Fruit fly (Drosophila melanogaster) whole organism, embryonic: ENCODE measurements around the gene CG33288.
A peak's percentile ranks its signal among the peaks of the same experiment; 100 is the strongest.

ENCODE experiments used
- CG10565 ChIP-seq: fragments of 200-800 bp; sonication (Bioruptor generic); optimal IDR thresholded peaks from 3 replicates; lab custom pipeline; 2016; ENCODE audit warnings: missing biosample characterization, mild to moderate bottlenecking, missing genetic modification characterization
- CG10979 ChIP-seq: fragments of 200-800 bp; sonication (Bioruptor generic); optimal IDR thresholded peaks from 2 replicates; lab custom pipeline; 2018; ENCODE audit warnings: missing biosample characterization, mild to moderate bottlenecking, missing genetic modification characterization, moderate library complexity
- CG11093 ChIP-seq: fragments of 200-800 bp; sonication (Bioruptor generic); IDR thresholded peaks from 3 replicates; pipeline ENCODE4 v1.3.6; 2022; ENCODE audit warnings: missing biosample characterization, missing genetic modification characterization
- CG11504 ChIP-seq: fragments of 200-800 bp; sonication (Bioruptor generic); optimal IDR thresholded peaks from 3 replicates; lab custom pipeline; 2019; ENCODE audit warnings: missing biosample characterization, mild to moderate bottlenecking, missing genetic modification characterization, moderate library complexity
- CG14860 ChIP-seq: fragments of 200-800 bp; sonication (Bioruptor generic); IDR thresholded peaks from 3 replicates; pipeline ENCODE4 v1.3.6; 2022; ENCODE audit warnings: missing biosample characterization, missing genetic modification characterization; ENCODE audit not compliant: partially characterized antibody
- CG1529 ChIP-seq: fragments of 200-800 bp; sonication (Bioruptor generic); optimal IDR thresholded peaks from 3 replicates; lab custom pipeline; 2018; ENCODE audit warnings: missing biosample characterization, missing genetic modification characterization
- CG15479 ChIP-seq: fragments of 200-800 bp; sonication (Bioruptor generic); optimal IDR thresholded peaks from 3 replicates; lab custom pipeline; 2019; ENCODE audit warnings: missing biosample characterization, mild to moderate bottlenecking, missing genetic modification characterization, moderate library complexity
- CG15514 ChIP-seq: fragments of 200-800 bp; sonication (Bioruptor generic); optimal IDR thresholded peaks from 3 replicates; lab custom pipeline; 2017; ENCODE audit warnings: missing biosample characterization, missing genetic modification characterization, mild to moderate bottlenecking, moderate library complexity, missing genetic modification reagents
- CG16779 ChIP-seq: fragments of 200-800 bp; sonication (Bioruptor generic); IDR thresholded peaks from 2 replicates; pipeline ENCODE4 v1.3.6; 2022; ENCODE audit warnings: missing biosample characterization, missing genetic modification characterization
- CG17385 ChIP-seq: fragments of 200-800 bp; sonication (Bioruptor generic); optimal IDR thresholded peaks from 3 replicates; lab custom pipeline; 2018; ENCODE audit warnings: missing biosample characterization, mild to moderate bottlenecking, missing genetic modification characterization
- CG18619 ChIP-seq: fragments of 200-800 bp; sonication (Bioruptor generic); optimal IDR thresholded peaks from 3 replicates; lab custom pipeline; 2017; ENCODE audit warnings: missing biosample characterization, mild to moderate bottlenecking, missing genetic modification characterization
- CG2116 ChIP-seq: fragments of 200-800 bp; sonication (Bioruptor generic); optimal IDR thresholded peaks from 3 replicates; lab custom pipeline; 2018; ENCODE audit warnings: missing biosample characterization, mild to moderate bottlenecking, missing genetic modification characterization
- CG2889 ChIP-seq: fragments of 200-800 bp; sonication (Bioruptor generic); IDR thresholded peaks from 3 replicates; pipeline ENCODE4 v1.3.6; 2022; ENCODE audit warnings: missing biosample characterization, missing genetic modification characterization
- CG3065 ChIP-seq: fragments of 200-800 bp; sonication (Bioruptor generic); optimal IDR thresholded peaks from 2 replicates; lab custom pipeline; 2016; ENCODE audit warnings: missing biosample characterization, missing genetic modification characterization
- CG31224 ChIP-seq: fragments of 200-800 bp; sonication (Bioruptor generic); IDR thresholded peaks from 2 replicates; pipeline ENCODE4 v1.3.6; 2022; ENCODE audit warnings: missing biosample characterization, missing genetic modification characterization
- CG6175 ChIP-seq: fragments of 200-800 bp; sonication (Bioruptor generic); IDR thresholded peaks from 3 replicates; pipeline ENCODE4 v1.3.6; 2022; ENCODE audit warnings: missing biosample characterization, missing genetic modification characterization
- Chrac-16 ChIP-seq: fragments of 200-800 bp; sonication (Bioruptor generic); optimal IDR thresholded peaks from 3 replicates; lab custom pipeline; 2016; ENCODE audit warnings: missing biosample characterization, missing genetic modification characterization
- Doc3 ChIP-seq: fragments of 200-800 bp; sonication (Bioruptor generic); IDR thresholded peaks from 3 replicates; pipeline ENCODE4 v1.3.6; 2022; ENCODE audit warnings: missing biosample characterization, missing genetic modification characterization; ENCODE audit not compliant: partially characterized antibody
- Dp ChIP-seq: fragments of 200-800 bp; sonication (Bioruptor generic); optimal IDR thresholded peaks from 2 replicates; lab custom pipeline; 2018; ENCODE audit warnings: missing biosample characterization, mild to moderate bottlenecking, missing genetic modification characterization, moderate library complexity
- Ets97D ChIP-seq: fragments of 200-800 bp; sonication (Bioruptor generic); optimal IDR thresholded peaks from 3 replicates; lab custom pipeline; 2016; ENCODE audit warnings: missing biosample characterization, missing genetic modification characterization
- HLH54F ChIP-seq: fragments of 200-800 bp; sonication (Bioruptor generic); optimal IDR thresholded peaks from 3 replicates; lab custom pipeline; 2016; ENCODE audit warnings: missing biosample characterization, missing genetic modification characterization
- Hand ChIP-seq: fragments of 200-800 bp; sonication (Bioruptor generic); optimal IDR thresholded peaks from 2 replicates; lab custom pipeline; 2017; ENCODE audit warnings: mild to moderate bottlenecking, missing biosample characterization, missing genetic modification reagents, missing genetic modification characterization
- Max ChIP-seq: fragments of 200-800 bp; sonication (Bioruptor generic); optimal IDR thresholded peaks from 2 replicates; lab custom pipeline; 2016; ENCODE audit warnings: missing biosample characterization, mild to moderate bottlenecking, missing genetic modification characterization
- Mrtf ChIP-seq: fragments of 200-800 bp; sonication (Bioruptor generic); IDR thresholded peaks from 3 replicates; pipeline ENCODE4 v1.3.6; 2022; ENCODE audit warnings: missing biosample characterization, missing genetic modification characterization
- Oaz ChIP-seq: fragments of 200-800 bp; sonication (Bioruptor generic); IDR thresholded peaks from 2 replicates; pipeline ENCODE4 v1.3.6; 2022; ENCODE audit warnings: missing biosample characterization, missing genetic modification characterization
- Optix ChIP-seq: fragments of 200-800 bp; sonication (Bioruptor generic); IDR thresholded peaks from 3 replicates; pipeline ENCODE4 v1.3.6; 2022; ENCODE audit warnings: missing biosample characterization, missing genetic modification characterization
- Rx ChIP-seq: fragments of 200-800 bp; sonication (Bioruptor generic); IDR thresholded peaks from 2 replicates; pipeline ENCODE4 v1.3.6; 2022; ENCODE audit warnings: missing biosample characterization, missing genetic modification characterization
- Sox100B ChIP-seq: fragments of 200-800 bp; sonication (Bioruptor generic); optimal IDR thresholded peaks from 3 replicates; lab custom pipeline; 2018; ENCODE audit warnings: missing biosample characterization, mild to moderate bottlenecking, missing genetic modification characterization
- al ChIP-seq: fragments of 200-800 bp; sonication (Bioruptor generic); IDR thresholded peaks from 2 replicates; pipeline ENCODE4 v1.3.6; 2022; ENCODE audit warnings: missing biosample characterization, missing genetic modification characterization
- ap ChIP-seq: fragments of 200-800 bp; sonication (Bioruptor generic); IDR thresholded peaks from 2 replicates; pipeline ENCODE4 v1.3.6; 2022; ENCODE audit warnings: missing biosample characterization, missing genetic modification characterization
- bbx ChIP-seq: fragments of 200-800 bp; sonication (Bioruptor generic); IDR thresholded peaks from 2 replicates; pipeline ENCODE4 v1.3.6; 2022; ENCODE audit warnings: missing biosample characterization, missing genetic modification characterization; ENCODE audit not compliant: partially characterized antibody
- bigmax ChIP-seq: fragments of 200-800 bp; sonication (Bioruptor generic); optimal IDR thresholded peaks from 2 replicates; lab custom pipeline; 2018; ENCODE audit warnings: missing biosample characterization, mild to moderate bottlenecking, missing genetic modification characterization
- br ChIP-seq: fragments of >200 bp; optimal IDR thresholded peaks from 2 replicates; lab custom pipeline; 2017
- chinmo ChIP-seq: fragments of 200-800 bp; sonication (Bioruptor generic); IDR thresholded peaks from 4 replicates; pipeline ENCODE4 v1.3.6; 2022; ENCODE audit warnings: missing biosample characterization, missing genetic modification characterization; ENCODE audit not compliant: partially characterized antibody
- chn ChIP-seq: fragments of 200-800 bp; sonication (Bioruptor generic); optimal IDR thresholded peaks from 2 replicates; lab custom pipeline; 2016; ENCODE audit warnings: missing biosample characterization, missing genetic modification characterization
- ci ChIP-seq: fragments of 200-800 bp; sonication (Bioruptor generic); IDR thresholded peaks from 3 replicates; pipeline ENCODE4 v1.3.6; 2022; ENCODE audit warnings: missing biosample characterization, missing genetic modification characterization
- crol ChIP-seq: fragments of 200-800 bp; sonication (Bioruptor generic); IDR thresholded peaks from 2 replicates; pipeline ENCODE4 v1.3.6; 2022; ENCODE audit warnings: missing biosample characterization, missing genetic modification characterization
- gce ChIP-seq: fragments of 200-800 bp; sonication (Bioruptor generic); IDR thresholded peaks from 3 replicates; pipeline ENCODE4 v1.3.6; 2022; ENCODE audit warnings: missing biosample characterization, missing genetic modification characterization
- hth ChIP-seq: fragments of >200 bp; optimal IDR thresholded peaks from 2 replicates; lab custom pipeline; 2017; ENCODE audit warnings: inconsistent platforms
- ind ChIP-seq: fragments of 200-800 bp; sonication (Bioruptor generic); optimal IDR thresholded peaks from 3 replicates; lab custom pipeline; 2016; ENCODE audit warnings: missing biosample characterization, missing genetic modification characterization
- insv ChIP-seq, 2 experiments: fragments of 200-800 bp; sonication (Bioruptor generic); optimal IDR thresholded peaks; 3 replicates each; lab custom pipeline; 2016 to 2018; ENCODE audit warnings: missing biosample characterization in 2 of 2, missing genetic modification characterization in 2 of 2
- kah ChIP-seq: fragments of 200-800 bp; sonication (Bioruptor generic); optimal IDR thresholded peaks from 2 replicates; lab custom pipeline; 2018; ENCODE audit warnings: missing biosample characterization, mild to moderate bottlenecking, missing genetic modification characterization
- knrl ChIP-seq: fragments of 200-800 bp; sonication (Bioruptor generic); IDR thresholded peaks from 3 replicates; pipeline ENCODE4 v1.3.6; 2022; ENCODE audit warnings: missing biosample characterization, missing genetic modification characterization; ENCODE audit not compliant: partially characterized antibody
- mld ChIP-seq: fragments of 200-800 bp; sonication (Bioruptor generic); IDR thresholded peaks from 3 replicates; pipeline ENCODE4 v1.3.6; 2022; ENCODE audit warnings: missing biosample characterization, missing genetic modification characterization; ENCODE audit not compliant: partially characterized antibody
- nmo ChIP-seq: fragments of 200-800 bp; sonication (Bioruptor generic); optimal IDR thresholded peaks from 2 replicates; lab custom pipeline; 2018; ENCODE audit warnings: missing biosample characterization, mild to moderate bottlenecking, missing genetic modification characterization, moderate library complexity
- org-1 ChIP-seq: fragments of 200-800 bp; sonication (Bioruptor generic); optimal IDR thresholded peaks from 2 replicates; lab custom pipeline; 2017; ENCODE audit warnings: missing biosample characterization, missing genetic modification characterization
- pros ChIP-seq: fragments of 200-800 bp; sonication (Bioruptor generic); optimal IDR thresholded peaks from 3 replicates; lab custom pipeline; 2019; ENCODE audit warnings: missing biosample characterization, mild to moderate bottlenecking, missing genetic modification characterization, moderate library complexity
- psq ChIP-seq: fragments of 200-800 bp; sonication (Bioruptor generic); optimal IDR thresholded peaks from 2 replicates; lab custom pipeline; 2017; ENCODE audit warnings: missing biosample characterization, missing genetic modification characterization
- shn ChIP-seq: fragments of 200-800 bp; sonication (Bioruptor generic); optimal IDR thresholded peaks from 3 replicates; lab custom pipeline; 2016; ENCODE audit warnings: missing biosample characterization, missing genetic modification characterization
- unc-4 ChIP-seq: fragments of 200-800 bp; sonication (Bioruptor generic); IDR thresholded peaks from 2 replicates; pipeline ENCODE4 v1.3.6; 2022; ENCODE audit warnings: missing biosample characterization, missing genetic modification characterization; ENCODE audit not compliant: partially characterized antibody
- vfl ChIP-seq: fragments of 200-800 bp; sonication (Bioruptor generic); optimal IDR thresholded peaks from 2 replicates; lab custom pipeline; 2016; ENCODE audit warnings: missing biosample characterization, missing genetic modification characterization
- wek ChIP-seq: fragments of 200-800 bp; sonication (Bioruptor generic); optimal IDR thresholded peaks from 3 replicates; lab custom pipeline; 2018; ENCODE audit warnings: missing biosample characterization, mild to moderate bottlenecking, missing genetic modification characterization, moderate library complexity

The CG33288 gene

DNA sequence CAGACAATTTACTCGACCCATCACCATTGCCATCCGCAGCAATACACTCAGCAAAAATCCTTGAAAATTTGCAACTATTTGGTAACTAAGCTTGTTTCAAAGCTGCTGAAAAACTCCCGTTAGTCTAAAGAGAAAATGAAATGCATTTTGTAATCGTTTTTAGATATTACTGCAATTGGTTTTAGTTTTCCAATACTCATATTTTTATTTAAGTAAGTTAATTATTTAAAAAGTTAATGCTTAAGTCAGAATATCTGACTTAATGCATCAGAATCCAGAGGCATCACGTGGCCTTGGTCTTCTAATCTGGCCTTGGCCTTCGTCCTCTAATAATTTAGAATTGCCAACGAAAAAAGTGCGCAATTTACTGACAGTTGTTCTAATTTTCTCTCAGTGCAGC, 35.3 kb downstream of the CG33288 start (continued):
- TF ChIP-seq HLH54F (GFP tag; lab: Kevin White, UChicago): no peak
- TF ChIP-seq pros (GFP tag; lab: Kevin White, UChicago): no peak
- no peak for TF ChIP-seq ind (GFP tag; lab: Kevin White, UChicago)
- TF ChIP-seq Optix (GFP tag; lab: Robert Waterston, UW): no peak
- no peak for TF ChIP-seq CG2889 (GFP tag; lab: Robert Waterston, UW)
- TF ChIP-seq Dp: no peak
- no peak for TF ChIP-seq CG31224 (GFP tag; lab: Robert Waterston, UW)
- no peak for TF ChIP-seq unc-4
- TF ChIP-seq knrl (GFP tag; lab: Robert Waterston, UW): no peak
- TF ChIP-seq bigmax (GFP tag; lab: Kevin White, UChicago): no peak
- no peak for TF ChIP-seq kah (GFP tag; lab: Kevin White, UChicago)
- TF ChIP-seq CG16779: no peak
- no peak for TF ChIP-seq CG15479 (GFP tag; lab: Kevin White, UChicago)
- no peak for TF ChIP-seq mld (GFP tag; lab: Robert Waterston, UW)
- peak; percentile 42 for TF ChIP-seq Sox100B (GFP tag; lab: Kevin White, UChicago)
- no peak for TF ChIP-seq CG11093 (GFP tag; lab: Robert Waterston, UW)
- peak; percentile 59 for TF ChIP-seq CG10979
- no peak for TF ChIP-seq br (lab: Kevin White, UChicago)
- TF ChIP-seq Rx (GFP tag; lab: Robert Waterston, UW): no peak
- TF ChIP-seq Ets97D (GFP tag; lab: Kevin White, UChicago): no peak
- TF ChIP-seq CG11504 (tag; lab: Kevin White, UChicago): peak; percentile 46
- TF ChIP-seq CG17385 (GFP tag; lab: Kevin White, UChicago): no peak

DNA sequence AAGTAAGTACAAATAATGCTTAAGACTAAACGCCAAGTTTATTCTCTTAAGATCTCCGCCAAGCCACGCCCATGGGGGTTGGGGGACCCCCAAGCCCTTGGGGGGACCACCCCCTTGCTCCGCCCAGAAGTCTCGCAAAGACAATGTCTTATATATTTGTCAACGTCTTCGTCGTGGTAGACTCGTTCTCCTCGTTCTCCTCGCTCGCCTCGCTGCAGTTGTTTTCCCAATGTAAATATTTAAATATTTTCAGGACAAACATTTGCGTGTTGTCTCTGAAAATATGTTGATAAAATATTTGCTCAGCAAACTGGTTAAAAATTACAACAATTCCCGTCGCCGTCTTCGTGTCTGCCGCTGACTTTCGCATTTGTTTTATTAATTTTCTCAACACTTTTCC, 36.6 kb downstream of the CG33288 start:
- TF ChIP-seq Max (GFP tag; lab: Kevin White, UChicago) (peak; percentile 19), Hand (GFP tag; lab: Kevin White, UChicago) (no peak), ci (peak; percentile 83), Chrac-16 (GFP tag; lab: Kevin White, UChicago) (no peak), CG1529 (peak; percentile 81), insv (GFP tag; optimal IDR thresholded peaks at IDR 0.05; lab: Kevin White, UChicago) (no peak), al (no peak), ap (GFP tag; lab: Robert Waterston, UW) (no peak), crol (GFP tag; lab: Robert Waterston, UW) (peak; percentile 56), Oaz (no peak), org-1 (peak; percentile 81), CG10565 (no peak), CG14860 (GFP tag; lab: Robert Waterston, UW) (no peak), nmo (GFP tag; lab: Kevin White, UChicago) (peak; percentile 68), Doc3 (no peak), chn (GFP tag; lab: Kevin White, UChicago) (peak; percentile 15), gce (GFP tag; lab: Robert Waterston, UW) (peak; percentile 61; the same call in 2 of the 3 replicates), chinmo (GFP tag; lab: Robert Waterston, UW) (no peak), psq (GFP tag; lab: Kevin White, UChicago) (no peak), CG2116 (GFP tag; lab: Kevin White, UChicago) (peak; percentile 51), hth (lab: Kevin White, UChicago) (no peak), Mrtf (no peak), CG6175 (GFP tag; lab: Robert Waterston, UW) (no peak), CG3065 (GFP tag; lab: Kevin White, UChicago) (no peak), CG15514 (GFP tag; lab: Kevin White, UChicago) (no peak), shn (GFP tag; lab: Kevin White, UChicago) (peak; percentile 27), wek (peak; percentile 57), vfl (GFP tag; lab: Kevin White, UChicago) (no peak), CG18619 (peak; percentile 74), bbx (GFP tag; lab: Robert Waterston, UW) (no peak)
